Worm (Caenorhabditis elegans): ENCODE data around the gene rad-50.

rad-50 gene

DNA sequence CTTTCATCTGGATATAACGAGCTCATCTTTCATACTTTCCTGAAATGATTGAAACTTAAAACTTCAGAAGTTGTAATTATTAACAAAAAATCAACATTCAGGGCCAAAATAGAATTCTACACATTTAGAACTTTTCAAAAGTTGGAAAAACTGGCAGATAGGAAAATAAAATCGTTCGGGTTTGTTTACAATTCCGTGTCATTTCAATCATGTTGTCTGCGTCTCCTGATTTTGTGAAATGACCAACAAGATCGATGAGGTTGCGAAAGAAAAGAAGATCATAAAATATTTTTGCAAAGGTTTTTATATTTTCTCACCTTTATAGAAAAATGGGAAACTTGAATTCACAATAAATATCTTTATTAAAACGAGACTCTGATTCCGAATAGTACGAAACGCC is 43.1 kb downstream of the rad-50 start, which contains the start of gene rskd-1:
Gene rskd-1, minus strand, starts transcription at position 39 of the 400 bp plus-strand sequence.
- TF ChIP-seq ztf-23 (GFP tag; IDR thresholded peaks at IDR 0.05) = no peak
- no peak for TF ChIP-seq cog-1 (tag; optimal IDR thresholded peaks at IDR 0.05)
- no peak for TF ChIP-seq ref-1 (GFP tag; conservative IDR thresholded peaks at IDR 0.05)
- TF ChIP-seq flt-1 (GFP tag; IDR thresholded peaks at IDR 0.05) = no peak
- no peak for TF ChIP-seq T22C8.4 (GFP tag; IDR thresholded peaks at IDR 0.05)
- TF ChIP-seq klf-2 (GFP tag; conservative IDR thresholded peaks at IDR 0.05) = no peak
- TF ChIP-seq tab-1 (GFP tag; IDR thresholded peaks at IDR 0.05) = no peak
- TF ChIP-seq med-1 (GFP tag; optimal IDR thresholded peaks at IDR 0.05; ENCODE audit: insufficient read depth) = no peak

- peak; percentile 79 for TF ChIP-seq cog-1 (tag; optimal IDR thresholded peaks at IDR 0.05)
- peak; percentile 67; the same call in 1 of the 2 replicates for TF ChIP-seq tab-1 (GFP tag; IDR thresholded peaks at IDR 0.05)
- TF ChIP-seq med-1 (GFP tag; optimal IDR thresholded peaks at IDR 0.05; ENCODE audit: insufficient read depth) = peak; percentile 49
- TF ChIP-seq flt-1 (GFP tag; IDR thresholded peaks at IDR 0.05) = peak; percentile 87
- TF ChIP-seq ref-1 (GFP tag; conservative IDR thresholded peaks at IDR 0.05) = no peak
- TF ChIP-seq ztf-29 (GFP tag; IDR thresholded peaks at IDR 0.05) = 0 out of 2 replicates have a peak, but pooled peaks have one; percentile 19
- TF ChIP-seq ztf-23 (GFP tag; IDR thresholded peaks at IDR 0.05) = peak; percentile 83
- no peak for TF ChIP-seq T22C8.4 (GFP tag; IDR thresholded peaks at IDR 0.05)
- TF ChIP-seq klf-2 (GFP tag; conservative IDR thresholded peaks at IDR 0.05) = 0 out of 2 replicates have a peak, but pooled peaks have one; percentile 48
Measured at ce11 chrV:12291587-12291986, 46.1 kb downstream of the rad-50 start, which contains the start of the genes srpa-68 and srh-16. srpa-68 (minus strand) TSS chrV:12291658. srh-16 (plus strand) TSS chrV:12291861.

DNA sequence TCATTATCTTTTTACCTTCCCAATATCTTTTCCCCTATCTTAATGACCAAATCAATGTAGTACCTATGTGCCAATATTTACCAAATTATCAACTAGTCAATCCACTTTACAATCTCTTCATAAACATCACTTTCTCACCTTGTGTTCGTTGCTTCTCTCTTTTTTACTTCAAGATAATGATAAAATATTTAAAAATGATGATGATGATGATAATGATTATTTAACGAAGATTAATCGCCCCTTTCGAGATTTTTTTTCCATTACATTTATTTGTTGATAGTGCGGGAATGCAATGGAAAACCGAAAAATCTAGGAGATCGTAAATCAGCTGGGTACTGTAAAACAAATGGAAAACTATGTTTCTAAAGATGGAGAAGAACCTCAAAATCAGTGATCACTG is 48.6 kb downstream of the rad-50 start:
- TF ChIP-seq ztf-23 (GFP tag; IDR thresholded peaks at IDR 0.05) = no peak
- TF ChIP-seq ztf-29 (GFP tag; IDR thresholded peaks at IDR 0.05) = no peak
- TF ChIP-seq med-1 (GFP tag; optimal IDR thresholded peaks at IDR 0.05; ENCODE audit: insufficient read depth) = no peak

DNA sequence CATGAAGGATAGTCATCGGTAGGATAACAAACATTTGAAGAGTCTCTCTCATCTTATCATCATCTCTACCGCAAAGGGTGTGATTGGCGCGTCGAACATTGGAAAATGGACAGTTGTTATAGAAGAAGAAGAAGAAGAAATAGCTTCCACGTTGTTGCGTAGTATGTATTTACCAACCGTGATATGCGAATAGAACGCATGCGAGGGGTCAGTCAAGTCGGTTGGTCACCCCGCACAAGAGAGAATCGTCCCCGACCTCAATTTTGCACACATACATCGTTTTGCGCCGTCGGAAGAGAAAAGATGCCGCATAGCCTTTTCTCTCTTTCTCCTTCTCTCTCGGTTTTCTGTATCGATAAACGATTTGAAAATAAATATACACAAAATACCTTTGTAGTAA is 49.6 kb downstream of the rad-50 start:
- TF ChIP-seq T22C8.4 (GFP tag; IDR thresholded peaks at IDR 0.05) = no peak
- TF ChIP-seq tab-1 (GFP tag; IDR thresholded peaks at IDR 0.05) = no peak
- no peak for TF ChIP-seq ztf-23 (GFP tag; IDR thresholded peaks at IDR 0.05)
- TF ChIP-seq klf-2 (GFP tag; conservative IDR thresholded peaks at IDR 0.05) = no peak
- no peak for TF ChIP-seq med-1 (GFP tag; optimal IDR thresholded peaks at IDR 0.05; ENCODE audit: insufficient read depth)
- TF ChIP-seq flt-1 (GFP tag; IDR thresholded peaks at IDR 0.05) = no peak
- TF ChIP-seq ref-1 (GFP tag; conservative IDR thresholded peaks at IDR 0.05) = no peak
- TF ChIP-seq cog-1 (tag; optimal IDR thresholded peaks at IDR 0.05) = no peak

DNA sequence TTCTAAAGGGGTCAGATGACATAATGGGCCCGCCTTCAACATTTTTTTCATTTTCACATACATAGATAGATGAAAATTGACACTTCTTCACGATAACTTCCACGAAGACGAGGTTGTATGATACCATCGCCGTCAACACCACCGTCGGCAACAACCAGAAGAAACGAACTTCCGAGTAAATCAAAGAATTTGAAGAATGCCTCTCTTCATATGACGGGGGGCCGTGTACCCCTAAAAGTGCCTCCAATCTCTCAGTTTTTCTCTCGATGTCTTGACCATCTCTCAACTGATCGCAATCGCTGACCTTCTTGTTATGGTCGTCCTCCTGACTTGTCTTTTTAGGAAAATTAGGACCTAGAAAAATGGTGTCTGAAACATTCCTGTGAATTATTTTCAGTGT is 50.1 kb downstream of the rad-50 start:
- TF ChIP-seq ztf-23 (GFP tag; IDR thresholded peaks at IDR 0.05) (no peak), ztf-29 (GFP tag; IDR thresholded peaks at IDR 0.05) (no peak), klf-2 (GFP tag; conservative IDR thresholded peaks at IDR 0.05) (no peak), ref-1 (GFP tag; conservative IDR thresholded peaks at IDR 0.05) (no peak), flt-1 (GFP tag; IDR thresholded peaks at IDR 0.05) (no peak), T22C8.4 (GFP tag; IDR thresholded peaks at IDR 0.05) (no peak), med-1 (GFP tag; optimal IDR thresholded peaks at IDR 0.05; ENCODE audit: insufficient read depth) (no peak), cog-1 (tag; optimal IDR thresholded peaks at IDR 0.05) (no peak), tab-1 (GFP tag; IDR thresholded peaks at IDR 0.05) (no peak)

DNA sequence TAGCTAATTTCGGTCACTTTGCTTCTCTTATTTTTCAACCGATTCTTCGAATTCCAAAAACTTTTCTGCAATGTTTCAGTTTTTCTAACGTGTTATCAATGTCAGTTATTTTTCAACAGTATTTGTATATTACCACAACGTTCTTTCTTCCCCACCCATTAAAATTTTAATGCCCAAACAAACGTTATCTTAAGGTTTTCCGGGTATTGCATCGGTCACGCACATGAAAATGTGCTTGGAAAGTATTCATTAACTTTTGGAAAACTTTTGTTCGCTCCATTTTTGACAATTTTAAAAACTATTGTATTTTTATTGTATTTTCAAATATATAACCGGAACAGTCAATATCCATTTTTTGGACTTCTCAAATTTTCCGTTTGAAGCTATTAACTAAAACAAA is 50.7 kb downstream of the rad-50 start:
- TF ChIP-seq klf-2 (GFP tag; conservative IDR thresholded peaks at IDR 0.05) (no peak), T22C8.4 (GFP tag; IDR thresholded peaks at IDR 0.05) (no peak), ztf-23 (GFP tag; IDR thresholded peaks at IDR 0.05) (no peak), cog-1 (tag; optimal IDR thresholded peaks at IDR 0.05) (no peak), ztf-29 (GFP tag; IDR thresholded peaks at IDR 0.05) (no peak)

DNA sequence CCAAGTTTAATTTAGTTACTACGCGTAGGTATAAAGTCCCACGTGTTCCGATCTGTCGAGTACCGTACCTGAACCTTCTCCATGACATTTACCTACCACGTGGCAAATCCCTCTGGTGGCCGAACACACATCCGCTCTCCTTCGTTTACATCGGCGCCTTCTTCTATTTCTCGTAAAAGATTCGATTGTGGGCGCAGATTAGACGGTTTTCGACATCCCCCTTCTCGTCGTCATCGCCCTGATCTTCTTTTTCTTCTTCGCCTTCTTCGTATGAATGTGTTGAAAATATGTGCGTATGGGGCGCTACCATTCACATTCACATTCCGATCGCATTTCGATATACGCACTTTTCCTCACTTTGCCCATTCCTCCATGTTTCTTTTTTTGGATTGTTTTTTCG is 51.3 kb downstream of the rad-50 start:
- TF ChIP-seq T22C8.4 (GFP tag; IDR thresholded peaks at IDR 0.05) (no peak), ref-1 (GFP tag; conservative IDR thresholded peaks at IDR 0.05) (no peak), ztf-29 (GFP tag; IDR thresholded peaks at IDR 0.05) (no peak), klf-2 (GFP tag; conservative IDR thresholded peaks at IDR 0.05) (no peak), tab-1 (GFP tag; IDR thresholded peaks at IDR 0.05) (no peak), med-1 (GFP tag; optimal IDR thresholded peaks at IDR 0.05; ENCODE audit: insufficient read depth) (no peak), cog-1 (tag; optimal IDR thresholded peaks at IDR 0.05) (no peak), flt-1 (GFP tag; IDR thresholded peaks at IDR 0.05) (no peak), ztf-23 (GFP tag; IDR thresholded peaks at IDR 0.05) (no peak)

DNA sequence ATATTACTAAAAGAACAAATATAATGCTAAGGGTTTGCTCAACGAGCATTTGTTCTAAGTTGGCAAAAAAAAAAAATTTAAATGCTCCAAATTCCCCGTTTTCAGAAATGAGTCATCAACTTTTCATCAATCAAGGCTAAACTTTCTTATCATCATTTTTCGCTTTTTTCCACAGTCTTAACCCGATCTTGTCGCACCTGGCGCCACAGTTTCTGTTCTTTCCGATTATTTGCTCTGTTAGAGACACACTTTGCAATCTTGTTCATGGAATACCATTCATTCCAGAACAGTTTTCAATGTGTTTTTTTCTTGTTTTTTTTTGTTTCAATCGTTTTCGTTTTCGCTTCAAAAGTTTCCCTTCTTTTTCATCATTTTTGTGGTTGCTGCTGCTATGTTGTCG is 52.7 kb downstream of the rad-50 start:
- TF ChIP-seq klf-2 (GFP tag; conservative IDR thresholded peaks at IDR 0.05) = no peak
- no peak for TF ChIP-seq flt-1 (GFP tag; IDR thresholded peaks at IDR 0.05)
- TF ChIP-seq cog-1 (tag; optimal IDR thresholded peaks at IDR 0.05) = no peak
- TF ChIP-seq ref-1 (GFP tag; conservative IDR thresholded peaks at IDR 0.05) = no peak
- no peak for TF ChIP-seq tab-1 (GFP tag; IDR thresholded peaks at IDR 0.05)
- TF ChIP-seq T22C8.4 (GFP tag; IDR thresholded peaks at IDR 0.05) = no peak

DNA sequence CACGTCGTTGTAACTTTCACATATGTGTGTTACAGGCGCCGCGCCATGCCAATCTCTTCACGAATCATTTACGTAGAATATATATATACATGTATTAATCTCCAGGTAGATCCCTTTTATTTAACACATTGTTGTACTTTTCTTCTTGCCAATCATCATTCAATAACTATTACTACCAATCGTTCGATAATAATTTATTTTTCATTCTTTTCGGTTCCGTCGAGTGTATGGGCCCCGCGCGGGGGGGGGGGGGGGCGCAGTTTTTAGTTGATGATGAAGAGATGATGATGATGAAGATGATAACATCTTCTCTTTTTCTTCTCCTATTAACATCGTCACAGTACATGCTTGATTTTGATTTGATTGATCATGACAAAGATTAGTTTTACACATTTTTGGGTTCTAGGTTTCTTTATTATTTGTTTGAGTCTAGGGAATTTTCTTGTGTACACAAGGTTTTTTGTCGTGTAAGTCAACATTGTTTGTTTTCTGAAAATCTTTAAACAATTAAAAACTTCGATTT is 53.9 kb downstream of the rad-50 start:
- TF ChIP-seq med-1 (GFP tag; optimal IDR thresholded peaks at IDR 0.05; ENCODE audit: insufficient read depth) = no peak
- TF ChIP-seq T22C8.4 (GFP tag; IDR thresholded peaks at IDR 0.05) = no peak

ce11 chrV:12300166-12300565 is 54.7 kb downstream of the rad-50 start:
- TF ChIP-seq tab-1 (GFP tag; IDR thresholded peaks at IDR 0.05) = no peak
